Fruit fly (Drosophila melanogaster): ENCODE results near the gene CG12105.
A peak's percentile ranks its signal among the peaks of the same experiment; 100 is the strongest.

The CG12105 gene

dm6 chr3L:1578391-1578948 lies 37.1 kb downstream of the CG12105 start (continued):
- 0 out of 3 replicates have a peak, but pooled peaks have one; percentile 27 for TF ChIP-seq sr (GFP tag; IDR thresholded peaks at IDR 0.05)
- TF ChIP-seq Scr (GFP tag; IDR thresholded peaks at IDR 0.05; ENCODE audit: partially characterized antibody), result no peak
- no peak for TF ChIP-seq salm (tag; optimal IDR thresholded peaks at IDR 0.05)
- no peak for TF ChIP-seq slp2 (GFP tag; optimal IDR thresholded peaks at IDR 0.05)
- no peak for TF ChIP-seq nerfin-2 (GFP tag; IDR thresholded peaks at IDR 0.05; ENCODE audit: partially characterized antibody)
- no peak for TF ChIP-seq CG31388 (GFP tag; optimal IDR thresholded peaks at IDR 0.05)
- no peak for TF ChIP-seq CG7786 (GFP tag; optimal IDR thresholded peaks at IDR 0.05)
- 0 out of 3 replicates have a peak, but pooled peaks have one; percentile 38 for TF ChIP-seq ken (GFP tag; IDR thresholded peaks at IDR 0.05)
- no peak for TF ChIP-seq fd64A (GFP tag; optimal IDR thresholded peaks at IDR 0.05)
- peak; percentile 54 for TF ChIP-seq CG5180 (GFP tag; optimal IDR thresholded peaks at IDR 0.05)
- TF ChIP-seq CG2678 (tag; optimal IDR thresholded peaks at IDR 0.05), result peak; percentile 68
- peak; percentile 10; the same call in 1 of the 2 replicates for TF ChIP-seq al (GFP tag; IDR thresholded peaks at IDR 0.05)
- no peak for TF ChIP-seq cas (GFP tag; IDR thresholded peaks at IDR 0.05)
- TF ChIP-seq nau (GFP tag; optimal IDR thresholded peaks at IDR 0.05), result peak; percentile 49
- TF ChIP-seq CG13123 (GFP tag; optimal IDR thresholded peaks at IDR 0.05), result no peak
- TF ChIP-seq ftz-f1 (GFP tag; optimal IDR thresholded peaks at IDR 0.05), result peak; percentile 2
- no peak for TF ChIP-seq dati (GFP tag; IDR thresholded peaks at IDR 0.05)
- TF ChIP-seq disco-r (GFP tag; optimal IDR thresholded peaks at IDR 0.05), result no peak
- TF ChIP-seq CG8944 (GFP tag; optimal IDR thresholded peaks at IDR 0.05), result peak; percentile 5
- TF ChIP-seq bcd (GFP tag; optimal IDR thresholded peaks at IDR 0.05), result peak; percentile 21
- no peak for TF ChIP-seq ro (GFP tag; IDR thresholded peaks at IDR 0.05)
- no peak for TF ChIP-seq ac (GFP tag; optimal IDR thresholded peaks at IDR 0.05)
- peak; percentile 2 for TF ChIP-seq CG4328 (GFP tag; optimal IDR thresholded peaks at IDR 0.05)
- TF ChIP-seq CG17186 (GFP tag; optimal IDR thresholded peaks at IDR 0.05), result no peak
- TF ChIP-seq CG34224 (GFP tag; IDR thresholded peaks at IDR 0.05; ENCODE audit: partially characterized antibody), result no peak
- no peak for TF ChIP-seq CG14667 (GFP tag; IDR thresholded peaks at IDR 0.05)
- peak; percentile 26 for TF ChIP-seq CG12391 (tag; optimal IDR thresholded peaks at IDR 0.05)
- TF ChIP-seq CG32767 (GFP tag; IDR thresholded peaks at IDR 0.05), result no peak
- TF ChIP-seq sens-2 (GFP tag; IDR thresholded peaks at IDR 0.05), result no peak
- no peak for TF ChIP-seq H2.0 (GFP tag; IDR thresholded peaks at IDR 0.05)
- TF ChIP-seq unc-4 (GFP tag; IDR thresholded peaks at IDR 0.05; ENCODE audit: partially characterized antibody), result no peak
- no peak for TF ChIP-seq B-H2 (GFP tag; optimal IDR thresholded peaks at IDR 0.05)
- TF ChIP-seq Trl (optimal IDR thresholded peaks at IDR 0.05), result no peak
- no peak for TF ChIP-seq Trl (GFP tag; optimal IDR thresholded peaks at IDR 0.05)
- TF ChIP-seq phol (tag; optimal IDR thresholded peaks at IDR 0.05), result peak; percentile 75
- TF ChIP-seq CG13287 (GFP tag; IDR thresholded peaks at IDR 0.05; ENCODE audit: partially characterized antibody), result no peak; the same call in 1 of the 2 replicates
- no peak for TF ChIP-seq CG11723 (GFP tag; optimal IDR thresholded peaks at IDR 0.05)
- no peak for TF ChIP-seq CG12104 (GFP tag; optimal IDR thresholded peaks at IDR 0.05)
- no peak for TF ChIP-seq sqz (GFP tag; optimal IDR thresholded peaks at IDR 0.05)
- peak; percentile 33; the same call in 1 of the 2 replicates for TF ChIP-seq Ada2b (GFP tag; IDR thresholded peaks at IDR 0.05)
- no peak for TF ChIP-seq CG8765 (GFP tag; IDR thresholded peaks at IDR 0.05)
- TF ChIP-seq CG9817 (tag; optimal IDR thresholded peaks at IDR 0.05), result no peak
- no peak for TF ChIP-seq h (optimal IDR thresholded peaks at IDR 0.05)
- TF ChIP-seq CG31365 (tag; optimal IDR thresholded peaks at IDR 0.05), result no peak
- TF ChIP-seq ttk (GFP tag; IDR thresholded peaks at IDR 0.05), result no peak
- TF ChIP-seq fd102C (GFP tag; optimal IDR thresholded peaks at IDR 0.05), result no peak
- TF ChIP-seq CG11695 (GFP tag; IDR thresholded peaks at IDR 0.05), result 0 out of 3 replicates have a peak, but pooled peaks have one; percentile 31
- peak; percentile 7 for TF ChIP-seq CG4707 (GFP tag; optimal IDR thresholded peaks at IDR 0.05)
- no peak for TF ChIP-seq ato (GFP tag; IDR thresholded peaks at IDR 0.05; ENCODE audit: partially characterized antibody)
- peak; percentile 7 for TF ChIP-seq CG10267 (tag; optimal IDR thresholded peaks at IDR 0.05)
- no peak for TF ChIP-seq trh (GFP tag; optimal IDR thresholded peaks at IDR 0.05)
